Worm (Caenorhabditis elegans) whole organism, dauer: ENCODE results near the gene rpt-2.

Source experiments
- unc-62 ChIP-seq: sonication (generic microtip); optimal IDR thresholded peaks from 2 replicates; lab custom pipeline; 2017; ENCODE audit warnings: missing biosample characterization, missing genetic modification reagents, missing genetic modification characterization

rpt-2 gene

DNA sequence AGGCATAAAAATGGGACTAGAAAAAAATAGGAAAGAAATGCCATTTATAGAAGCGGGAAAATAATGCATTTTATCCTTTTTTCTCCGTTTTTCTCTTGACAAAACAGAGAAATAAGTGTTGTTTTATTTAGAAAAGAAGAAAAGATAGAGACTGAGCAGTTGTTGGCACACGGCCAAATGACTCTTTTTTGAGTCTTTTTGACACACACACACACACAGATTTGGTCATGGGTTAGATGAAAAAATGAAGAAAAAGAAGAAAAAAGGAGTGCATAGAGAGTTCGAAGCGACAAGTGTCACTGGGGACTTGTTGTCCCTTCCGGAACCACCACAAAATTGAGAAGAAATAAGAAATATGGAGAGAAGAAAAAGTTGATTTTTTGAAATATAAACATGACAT lies 16.0 kb upstream of the rpt-2 start:
- no peak for TF ChIP-seq unc-62

DNA sequence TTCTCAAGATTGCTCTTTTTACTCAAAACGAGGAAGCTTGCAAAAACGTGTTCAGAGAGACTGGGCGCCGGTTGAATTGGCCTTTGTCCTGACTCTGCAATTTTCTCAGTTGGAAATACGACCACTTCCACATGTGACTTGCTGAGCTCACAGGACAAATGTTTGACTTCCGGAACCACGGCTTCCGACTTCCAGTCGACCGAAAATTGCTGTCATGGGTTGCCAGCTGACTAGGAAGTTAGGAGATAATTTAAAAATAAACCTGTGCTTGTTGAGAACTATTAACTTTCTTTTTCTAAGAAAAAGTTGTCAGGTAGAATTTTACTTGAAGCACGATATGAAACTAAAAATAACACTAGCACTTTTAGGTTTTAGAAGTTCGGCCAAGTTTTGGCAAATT lies 14.1 kb upstream of the rpt-2 start:
- TF ChIP-seq unc-62, result no peak

DNA sequence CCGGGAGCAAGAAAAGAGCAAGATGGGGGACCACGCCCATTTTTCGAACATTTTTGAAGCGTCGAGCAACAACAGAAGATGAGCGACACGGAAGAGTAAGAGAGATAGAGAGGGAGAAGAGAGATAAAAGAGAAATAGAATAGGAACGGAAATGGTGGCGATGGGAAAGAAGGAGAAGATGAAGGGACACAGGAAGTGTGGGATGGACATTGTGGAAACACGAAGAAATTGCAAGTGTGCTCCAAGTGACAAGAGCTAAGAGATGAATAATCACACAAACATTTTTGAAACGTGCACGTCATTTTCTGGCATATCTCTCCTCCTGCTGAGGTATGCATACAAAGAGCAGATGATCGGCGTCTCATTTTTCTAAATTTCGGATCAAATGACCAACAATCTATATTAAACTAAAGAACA lies 13.1 kb upstream of the rpt-2 start:
- no peak for TF ChIP-seq unc-62

DNA sequence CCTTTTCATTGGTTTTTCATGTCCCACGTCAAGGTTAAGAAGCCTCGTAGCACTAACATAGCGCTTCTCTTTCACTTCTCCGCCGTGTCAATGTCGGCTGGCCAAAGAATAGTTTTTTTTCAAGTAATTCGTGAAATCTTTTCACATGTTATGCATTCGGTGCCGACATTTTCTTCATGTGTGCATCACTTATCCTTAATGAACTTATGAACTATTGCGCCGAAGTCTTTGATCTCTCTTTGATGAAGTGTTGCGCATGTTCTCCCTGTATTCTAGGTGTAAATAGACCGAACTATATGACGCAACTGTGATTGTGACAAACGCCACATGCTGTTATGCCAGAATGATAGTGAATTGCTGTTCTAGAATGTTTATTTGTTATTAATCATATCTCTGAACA lies 4.6 kb upstream of the rpt-2 start:
- TF ChIP-seq unc-62, result no peak

DNA sequence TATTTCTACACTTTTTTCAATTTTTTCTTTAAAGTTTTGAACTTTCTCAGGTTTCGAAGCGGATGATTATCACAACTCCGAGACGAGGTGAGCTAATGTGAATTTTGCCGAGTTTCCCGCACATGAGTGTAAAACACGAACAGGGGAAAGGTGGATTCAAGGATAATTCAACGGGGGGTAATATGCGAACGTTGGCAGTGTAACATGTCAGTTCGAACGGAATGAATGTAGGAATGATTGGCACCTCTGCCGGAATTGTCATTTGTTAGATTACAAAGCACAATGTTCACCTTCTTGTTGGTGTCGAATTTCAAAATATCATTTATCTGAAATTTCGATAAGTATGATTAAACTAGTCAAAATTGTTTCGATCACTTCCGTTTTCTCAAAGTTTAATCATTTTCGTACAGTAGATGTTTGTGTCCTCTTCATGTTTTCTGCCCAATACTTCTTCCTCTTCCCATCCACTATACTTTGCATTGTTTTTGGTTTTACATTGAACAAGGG lies 1.5 kb upstream of the rpt-2 start, which contains the start of gene picc-1:
Gene picc-1, plus strand, starts transcription at position 51 of the 507 bp plus-strand sequence.
- no peak for TF ChIP-seq unc-62

DNA sequence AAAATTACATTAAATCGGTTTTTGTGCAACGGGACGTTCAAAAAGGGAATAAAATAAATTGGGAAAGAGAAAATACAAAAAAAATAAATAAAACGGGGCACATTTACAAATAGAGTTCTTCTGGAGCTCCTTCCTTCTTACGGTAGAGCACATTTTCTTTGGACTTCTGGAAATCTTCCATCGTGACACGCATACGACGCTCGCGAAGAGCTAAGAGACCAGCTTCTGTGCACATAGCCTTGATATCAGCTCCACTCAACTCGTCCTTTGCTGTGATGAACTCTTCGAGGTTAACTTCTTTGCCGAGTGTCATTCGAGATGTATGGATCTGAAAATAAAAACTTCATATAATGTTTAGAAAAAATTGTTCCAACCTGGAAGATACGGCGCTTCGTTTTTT lies 1.4 kb downstream of the rpt-2 start:
- no peak for TF ChIP-seq unc-62

DNA sequence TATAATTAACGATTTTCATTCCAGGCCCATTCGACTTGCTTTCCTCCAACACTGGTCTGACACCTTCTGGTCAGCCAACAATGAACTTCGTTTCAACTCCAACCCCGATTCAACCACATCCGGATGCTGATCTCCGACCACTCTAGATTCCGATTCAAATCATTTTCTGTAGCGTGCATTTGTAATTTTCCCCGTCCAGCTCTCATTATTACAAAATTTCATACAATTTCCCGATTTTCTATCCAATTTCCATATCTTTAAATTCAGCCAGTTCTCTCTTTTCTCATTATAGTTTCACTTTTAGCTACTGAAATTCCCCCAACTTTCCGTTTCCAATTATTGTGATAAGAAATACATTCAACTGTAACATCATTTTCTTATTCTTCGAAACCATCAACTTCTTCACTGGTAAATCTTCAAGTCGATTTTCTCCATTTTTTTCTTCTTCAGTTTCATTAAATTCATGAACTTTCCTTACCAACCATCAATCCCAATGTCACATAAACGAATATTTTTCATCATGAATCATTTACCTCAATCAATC lies 1.9 kb downstream of the rpt-2 start:
- no peak for TF ChIP-seq unc-62

DNA sequence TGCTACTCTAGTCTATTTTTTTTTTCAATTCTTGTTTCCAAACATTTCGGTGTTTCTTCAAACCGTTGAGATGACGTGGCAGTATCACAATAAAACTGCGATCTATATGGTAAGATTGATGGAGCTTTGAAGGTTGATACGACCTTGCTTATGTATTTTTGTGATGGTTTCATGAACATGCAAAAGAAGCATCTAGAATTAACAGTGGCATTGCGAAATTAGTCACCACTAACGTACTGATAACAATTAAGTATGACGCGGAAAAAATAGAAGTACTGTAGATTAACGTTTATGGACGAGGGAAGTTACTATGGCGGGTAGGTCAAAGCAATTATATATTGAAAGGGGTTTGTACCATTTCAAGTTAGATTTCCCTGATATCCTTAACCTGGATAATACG lies 5.1 kb downstream of the rpt-2 start:
- no peak for TF ChIP-seq unc-62

DNA sequence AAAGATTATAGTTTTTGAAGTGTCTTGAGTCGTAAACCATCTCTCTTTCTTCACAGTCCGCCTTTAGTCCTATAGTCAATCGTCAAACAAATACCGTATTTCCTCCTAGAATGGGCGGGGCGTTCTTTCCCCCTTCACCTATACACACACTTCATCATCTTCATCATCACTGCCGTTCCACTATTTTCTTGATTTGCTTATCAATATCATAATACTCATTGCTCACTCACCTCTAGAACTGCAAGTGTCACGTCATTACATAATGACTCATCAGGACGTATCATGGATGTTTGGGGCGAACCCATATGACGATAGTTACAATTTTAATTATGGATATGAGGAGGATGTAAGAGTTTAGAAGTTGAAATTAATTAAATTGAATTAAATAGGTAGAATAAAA lies 6.8 kb downstream of the rpt-2 start:
- TF ChIP-seq unc-62, result no peak

DNA sequence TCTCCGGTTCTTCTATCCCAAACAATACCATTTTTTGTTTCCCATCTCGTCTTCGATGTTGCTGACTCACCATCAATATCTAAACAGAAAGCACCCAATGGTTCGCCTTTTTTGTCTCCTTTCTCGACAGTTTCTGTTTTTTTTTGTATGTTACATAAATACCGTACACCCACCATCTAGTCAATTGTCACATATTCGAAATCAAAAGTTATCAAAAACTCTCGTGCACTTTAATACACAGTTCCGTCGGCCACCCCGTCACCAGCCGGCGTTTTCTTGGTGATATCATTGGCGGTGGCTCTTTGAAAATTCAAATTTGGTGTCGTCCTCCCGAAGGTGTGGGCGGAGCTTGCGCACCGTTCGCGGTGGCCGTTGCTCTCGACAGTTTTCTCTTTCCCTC lies 9.5 kb downstream of the rpt-2 start:
- no peak for TF ChIP-seq unc-62

DNA sequence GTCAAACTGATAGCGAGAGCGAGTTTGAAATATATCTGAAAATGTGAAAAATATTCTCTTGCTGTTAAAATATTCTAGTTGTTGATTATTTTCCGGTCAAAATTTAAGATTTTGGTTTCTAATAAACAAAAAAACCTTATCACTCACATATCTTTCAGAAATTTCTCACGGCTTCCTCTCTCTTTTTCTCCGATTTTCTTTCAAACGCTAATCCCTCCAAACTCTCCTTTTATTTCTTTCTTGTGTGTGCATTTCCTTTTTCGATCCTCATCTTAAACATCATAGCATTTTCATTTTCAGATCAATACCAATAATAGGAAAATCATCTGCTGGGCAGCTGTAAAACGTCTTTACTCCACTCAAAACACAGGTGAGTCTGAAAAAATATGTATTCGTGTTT lies 14.2 kb downstream of the rpt-2 start, which contains the start of gene fos-1:
Gene fos-1, plus strand, starts transcription at position 301 of the 400 bp plus-strand sequence.
- TF ChIP-seq unc-62, result no peak

DNA sequence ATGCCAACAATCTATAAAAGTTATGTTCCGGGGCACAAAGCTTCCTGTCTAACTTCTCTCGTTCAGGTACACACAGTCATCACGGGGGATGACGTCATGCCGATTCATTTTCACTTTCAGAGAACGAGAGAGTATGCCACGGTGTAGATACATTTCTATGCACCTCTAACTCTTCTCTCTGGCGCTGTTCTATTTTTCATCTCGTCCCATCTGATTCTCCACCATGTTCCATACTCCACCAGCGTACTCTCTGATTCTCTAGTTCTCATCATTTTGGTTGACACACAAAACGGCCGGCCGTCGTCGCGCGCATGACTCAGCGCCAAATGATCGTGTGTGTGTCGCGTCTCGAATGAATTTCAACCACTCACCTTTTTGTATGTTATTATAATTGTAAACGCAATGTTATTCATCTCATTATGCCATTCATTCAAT lies 17.1 kb downstream of the rpt-2 start:
- no peak for TF ChIP-seq unc-62

DNA sequence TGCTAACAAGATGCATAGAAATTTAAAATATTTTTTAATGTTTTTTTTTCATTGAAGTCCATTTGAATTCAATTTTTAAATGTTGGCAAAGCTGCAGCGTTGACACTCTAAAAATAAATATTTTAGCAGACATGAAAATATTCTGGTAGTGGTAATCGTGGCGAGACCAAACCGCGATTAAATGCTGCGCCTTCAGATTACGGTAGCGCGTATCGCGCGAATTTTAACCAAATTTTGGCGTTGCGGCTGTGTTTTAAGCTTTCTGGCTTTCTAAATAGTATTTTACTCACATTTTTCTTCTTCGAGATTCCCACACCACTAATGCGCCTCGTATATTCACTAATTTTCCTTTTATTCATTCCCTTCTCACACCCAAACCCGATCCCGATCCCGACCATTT lies 21.4 kb downstream of the rpt-2 start, which contains the start of gene cpg-4:
Gene cpg-4, plus strand, starts transcription at position 303 of the 400 bp plus-strand sequence.
- TF ChIP-seq unc-62, result no peak

DNA sequence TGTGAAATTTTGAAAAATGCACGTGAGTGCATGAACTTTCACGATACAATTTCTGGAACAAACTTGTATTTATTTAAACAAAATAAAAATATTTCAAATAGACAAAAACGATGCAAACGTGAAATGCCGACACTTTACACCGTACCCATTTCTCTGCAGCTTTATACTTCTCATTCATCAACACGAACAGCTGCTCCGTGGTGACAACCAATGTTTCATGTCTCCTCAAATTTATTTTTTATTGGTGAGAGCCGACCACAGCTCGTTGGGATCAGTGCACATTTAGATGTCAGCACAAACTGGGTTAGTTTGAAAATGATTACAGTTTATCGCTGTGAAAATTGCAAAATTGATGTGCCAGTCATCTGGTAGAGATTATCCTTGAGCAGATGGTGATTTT lies 21.9 kb downstream of the rpt-2 start:
- TF ChIP-seq unc-62, result no peak

DNA sequence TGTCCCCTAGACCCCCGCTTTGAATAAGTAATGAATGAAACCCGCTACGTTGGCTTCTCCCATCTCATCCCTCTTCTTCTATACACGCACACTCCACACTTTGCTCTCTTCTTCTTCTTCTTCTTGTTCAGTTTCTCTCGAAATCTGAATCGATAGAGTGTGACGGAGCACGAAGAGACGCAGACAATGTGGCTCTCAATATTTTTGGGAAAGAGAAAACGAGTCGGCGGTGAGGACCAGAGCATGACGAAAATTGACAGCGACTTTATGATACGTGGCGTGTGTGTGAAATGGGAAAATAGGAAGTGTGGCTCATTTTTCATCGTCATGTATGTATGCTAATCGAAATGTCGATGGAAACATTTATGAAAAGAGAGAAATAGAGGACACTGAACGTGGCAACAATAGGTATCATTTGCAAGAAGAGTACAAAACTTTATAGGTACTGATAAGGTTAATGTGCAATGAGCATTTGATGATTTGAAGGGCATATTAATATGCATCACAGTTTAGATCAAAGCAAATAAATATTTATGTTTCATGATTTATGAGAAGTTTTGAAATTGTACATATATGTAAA lies 25.9 kb downstream of the rpt-2 start:
- TF ChIP-seq unc-62, result no peak

DNA sequence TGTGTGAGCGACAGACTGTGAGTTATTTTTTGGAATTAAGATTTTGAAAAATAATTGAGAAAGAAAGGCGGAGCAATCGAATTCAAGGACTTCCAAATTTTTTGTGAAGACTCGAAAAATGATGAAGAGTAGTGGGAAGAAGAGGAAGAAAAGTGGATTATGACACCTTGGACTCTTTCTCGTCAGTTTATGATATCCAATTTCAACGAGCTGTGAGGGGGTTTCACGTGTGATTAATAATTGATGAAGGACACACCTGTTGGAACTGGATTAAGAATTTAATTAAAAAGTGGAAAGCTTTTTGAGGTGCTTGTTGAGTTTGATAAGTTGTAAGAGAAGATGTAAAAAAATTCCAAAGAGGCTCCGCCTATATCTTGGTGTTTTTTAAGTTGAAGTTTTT lies 27.1 kb downstream of the rpt-2 start, which contains the start of gene fut-8:
Gene fut-8, minus strand, starts transcription at position 101 of the 400 bp plus-strand sequence.
- no peak for TF ChIP-seq unc-62

DNA sequence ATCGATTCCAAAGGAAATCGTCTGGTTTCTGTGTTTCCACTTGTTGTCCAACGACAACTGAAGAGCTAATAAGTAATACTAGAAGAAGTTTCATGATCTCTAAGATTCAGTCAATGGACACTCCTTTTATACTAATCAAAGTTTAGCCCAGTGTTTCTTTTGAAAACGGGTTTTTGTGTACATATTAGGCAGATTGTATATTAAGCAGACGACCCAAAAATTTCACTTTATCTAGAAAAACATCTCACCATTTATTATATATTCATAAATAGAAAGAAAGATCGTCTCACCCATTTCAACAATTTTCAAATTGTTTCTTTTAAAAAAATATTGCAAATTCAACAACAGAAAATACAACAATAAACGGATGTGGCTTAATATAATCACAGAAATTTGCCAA lies 30.7 kb downstream of the rpt-2 start, which contains the start of gene C10F3.7:
Gene C10F3.7, minus strand, starts transcription at position 101 of the 400 bp plus-strand sequence.
- TF ChIP-seq unc-62, result no peak

DNA sequence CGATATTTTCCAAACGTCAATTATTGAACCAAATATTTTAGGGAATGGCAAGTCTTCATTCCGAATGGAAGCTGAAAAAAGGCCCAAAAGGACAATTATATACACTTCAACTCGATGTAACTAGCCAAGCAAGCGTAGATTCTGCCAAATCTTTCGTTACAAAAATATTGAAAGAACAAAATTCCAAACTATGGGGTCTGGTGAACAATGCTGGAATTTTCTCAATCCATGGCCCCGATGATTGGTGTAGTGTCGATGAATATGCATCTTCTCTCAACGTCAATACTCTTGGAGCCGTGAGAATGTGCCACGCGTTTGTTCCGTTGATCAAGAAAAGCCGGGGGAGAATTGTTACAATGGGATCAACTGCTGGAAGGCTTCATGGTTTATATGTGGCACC lies 33.2 kb downstream of the rpt-2 start:
- no peak for TF ChIP-seq unc-62
